Worm (Caenorhabditis elegans) whole organism, L3 larva: Measurements from ENCODE around the gene sor-1.

Experiments
- R02D3.7 ChIP-seq: fragments of 150-350 bp; optimal IDR thresholded peaks from 2 replicates; lab custom pipeline; 2014; ENCODE audit warnings: missing biosample characterization, missing genetic modification characterization
- ZK546.5 ChIP-seq: sonication (generic microtip); optimal IDR thresholded peaks from 2 replicates; lab custom pipeline; 2017; ENCODE audit warnings: missing biosample characterization, missing genetic modification characterization
- aly-2 ChIP-seq: fragments of 150-350 bp; optimal IDR thresholded peaks from 2 replicates; lab custom pipeline; 2014; ENCODE audit warnings: missing biosample characterization, missing genetic modification characterization
- ceh-28 ChIP-seq: fragments of 150-350 bp; optimal IDR thresholded peaks from 2 replicates; lab custom pipeline; 2014; ENCODE audit warnings: missing biosample characterization, missing genetic modification reagents, missing genetic modification characterization
- egl-27 ChIP-seq: sonication (generic microtip); optimal IDR thresholded peaks from 4 replicates; lab custom pipeline; 2017; ENCODE audit warnings: missing biosample characterization, missing genetic modification reagents, missing genetic modification characterization
- fkh-2 ChIP-seq: fragments of 150-350 bp; optimal IDR thresholded peaks from 2 replicates; lab custom pipeline; 2014; ENCODE audit warnings: missing biosample characterization, missing genetic modification reagents, missing genetic modification characterization
- fos-1 ChIP-seq: fragments of 150-350 bp; optimal IDR thresholded peaks from 2 replicates; lab custom pipeline; 2014; ENCODE audit warnings: missing biosample characterization, missing genetic modification characterization
- jun-1 ChIP-seq: fragments of 150-350 bp; optimal IDR thresholded peaks from 2 replicates; lab custom pipeline; 2014; ENCODE audit warnings: missing biosample characterization, missing genetic modification reagents, missing genetic modification characterization
- lin-39 ChIP-seq: fragments of 150-350 bp; optimal IDR thresholded peaks from 2 replicates; lab custom pipeline; 2018; ENCODE audit warnings: missing biosample characterization, missing genetic modification reagents, missing genetic modification characterization
- mdl-1 ChIP-seq: fragments of 150-350 bp; optimal IDR thresholded peaks from 2 replicates; lab custom pipeline; 2014; ENCODE audit warnings: missing biosample characterization, missing genetic modification characterization
- mml-1 ChIP-seq: fragments of 150-350 bp; sonication (generic microtip); optimal IDR thresholded peaks from 3 replicates; lab custom pipeline; 2014; ENCODE audit warnings: missing biosample characterization, missing genetic modification characterization
- nfya-1 ChIP-seq: sonication (generic microtip); optimal IDR thresholded peaks from 2 replicates; lab custom pipeline; 2017; ENCODE audit warnings: missing genetic modification characterization, mild to moderate bottlenecking, missing compliant biosample characterization, antibody characterized with exemption, moderate library complexity; ENCODE audit not compliant: insufficient read depth
- nhr-11 ChIP-seq: fragments of 150-350 bp; optimal IDR thresholded peaks from 2 replicates; lab custom pipeline; 2014; ENCODE audit warnings: missing biosample characterization, missing genetic modification characterization
- nhr-237 ChIP-seq: fragments of 150-350 bp; optimal IDR thresholded peaks from 2 replicates; lab custom pipeline; 2014; ENCODE audit warnings: missing biosample characterization, missing genetic modification characterization
- nhr-25 ChIP-seq: sonication (generic microtip); optimal IDR thresholded peaks from 2 replicates; lab custom pipeline; 2017; ENCODE audit warnings: missing biosample characterization, missing genetic modification characterization
- nhr-28 ChIP-seq: fragments of 150-350 bp; optimal IDR thresholded peaks from 2 replicates; lab custom pipeline; 2014; ENCODE audit warnings: missing biosample characterization, missing genetic modification characterization
- nhr-43 ChIP-seq: sonication (generic microtip); optimal IDR thresholded peaks from 2 replicates; lab custom pipeline; 2016; ENCODE audit warnings: mild to moderate bottlenecking, missing genetic modification characterization, missing compliant biosample characterization; ENCODE audit not compliant: poor library complexity, severe bottlenecking
- pha-4 ChIP-seq: fragments of 150-350 bp; optimal IDR thresholded peaks from 2 replicates; lab custom pipeline; 2014; ENCODE audit warnings: missing biosample characterization, missing genetic modification reagents, missing genetic modification characterization
- tbx-2 ChIP-seq: sonication (generic microtip); optimal IDR thresholded peaks from 2 replicates; lab custom pipeline; 2016; ENCODE audit warnings: mild to moderate bottlenecking, missing genetic modification characterization, missing compliant biosample characterization
- unc-39 ChIP-seq: sonication (generic microtip); optimal IDR thresholded peaks from 4 replicates; lab custom pipeline; 2017; ENCODE audit warnings: missing biosample characterization, missing genetic modification characterization
- unc-62 ChIP-seq: fragments of 150-350 bp; sonication (generic microtip); optimal IDR thresholded peaks from 4 replicates; lab custom pipeline; 2014; ENCODE audit warnings: missing biosample characterization, missing genetic modification reagents, missing genetic modification characterization
- zag-1 ChIP-seq: fragments of 150-350 bp; optimal IDR thresholded peaks from 2 replicates; lab custom pipeline; 2014; ENCODE audit warnings: missing biosample characterization, missing genetic modification characterization

Gene sor-1

ce11 chrIII:8461410-8461809 lies 43.4 kb downstream of the sor-1 start:
- TF ChIP-seq nfya-1 (peak; percentile 99), nhr-237 (no peak)

ce11 chrIII:8466735-8467134 lies 48.8 kb downstream of the sor-1 start, which contains the start of gene mig-39:
TSS of gene mig-39 (plus strand) at chrIII:8467035.
- no peak for TF ChIP-seq nfya-1
- TF ChIP-seq unc-62 (GFP tag; lab: Kevin White, UChicago), result no peak
- no peak for TF ChIP-seq egl-27 (tag; lab: Kevin White, UChicago)
- TF ChIP-seq nhr-237, result no peak
- no peak for TF ChIP-seq fos-1 (tag; lab: Kevin White, UChicago)
- no peak for TF ChIP-seq mml-1 (tag; lab: Kevin White, UChicago)

- no peak for TF ChIP-seq mdl-1 (tag; lab: Kevin White, UChicago)
- TF ChIP-seq nhr-43, result no peak
- no peak for TF ChIP-seq jun-1 (tag; lab: Kevin White, UChicago)
- no peak for TF ChIP-seq nhr-25 (tag; lab: Kevin White, UChicago)
- TF ChIP-seq tbx-2 (tag; lab: Kevin White, UChicago), result no peak
- no peak for TF ChIP-seq lin-39
- no peak for TF ChIP-seq nhr-11
- no peak for TF ChIP-seq nhr-28
- TF ChIP-seq egl-27 (tag; lab: Kevin White, UChicago), result no peak
- TF ChIP-seq R02D3.7 (tag; lab: Kevin White, UChicago), result no peak
- no peak for TF ChIP-seq ZK546.5
- no peak for TF ChIP-seq unc-39
- TF ChIP-seq aly-2 (tag; lab: Kevin White, UChicago), result no peak
- TF ChIP-seq zag-1, result no peak
- no peak for TF ChIP-seq pha-4 (tag; lab: Kevin White, UChicago)
- TF ChIP-seq ceh-28 (tag; lab: Kevin White, UChicago), result no peak
- TF ChIP-seq unc-62 (GFP tag; lab: Kevin White, UChicago), result no peak
- no peak for TF ChIP-seq fkh-2 (tag; lab: Kevin White, UChicago)
- no peak for TF ChIP-seq nfya-1
- TF ChIP-seq nhr-237, result no peak
Observed at ce11 chrIII:8467520-8467919, 49.6 kb downstream of the sor-1 start.
